Worm (Caenorhabditis elegans): ENCODE data around the gene F54H12.4.
A peak's percentile ranks its signal among the peaks of the same experiment; 100 is the strongest.

The F54H12.4 gene

DNA sequence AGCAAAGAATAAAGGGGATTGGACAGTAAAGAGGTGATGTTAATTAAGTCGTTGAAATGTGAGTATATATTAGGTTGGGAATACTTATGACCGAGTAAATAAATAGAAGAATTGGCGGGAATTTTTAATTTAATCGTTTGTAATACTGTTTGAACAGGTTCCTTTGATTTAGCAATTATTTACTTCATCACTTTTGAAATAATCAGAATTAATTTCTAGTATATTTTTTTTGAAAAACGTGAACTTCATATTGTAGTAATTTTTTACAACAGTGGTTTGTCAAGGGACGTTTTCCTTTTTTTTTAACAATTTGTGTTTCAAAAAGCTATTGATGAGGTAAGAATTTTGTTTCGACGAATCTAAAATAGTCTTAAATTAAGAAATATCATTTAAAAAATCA lies 40.3 kb downstream of the F54H12.4 start, which contains the start of gene C29E4.17:
TSS of gene C29E4.17 (plus strand) at position 301 of the 400 bp plus-strand sequence.
- TF ChIP-seq ets-5 (GFP tag; IDR thresholded peaks at IDR 0.05) (no peak), ces-1 (GFP tag; optimal IDR thresholded peaks at IDR 0.05) (no peak), egl-27 (tag; optimal IDR thresholded peaks at IDR 0.05) (no peak), unc-98 (GFP tag; IDR thresholded peaks at IDR 0.05) (no peak), pqm-1 (tag; optimal IDR thresholded peaks at IDR 0.05) (no peak), zip-4 (GFP tag; optimal IDR thresholded peaks at IDR 0.05) (no peak), unc-62 (GFP tag; optimal IDR thresholded peaks at IDR 0.05) (no peak), irx-1 (tag; optimal IDR thresholded peaks at IDR 0.05) (no peak), lsy-2 (tag; optimal IDR thresholded peaks at IDR 0.05) (no peak), ceh-90 (tag; optimal IDR thresholded peaks at IDR 0.05) (no peak), mep-1 (tag; optimal IDR thresholded peaks at IDR 0.05) (no peak), lin-35 (GFP tag; optimal IDR thresholded peaks at IDR 0.05) (no peak), ceh-88 (GFP tag; IDR thresholded peaks at IDR 0.05) (no peak), nhr-71 (tag; optimal IDR thresholded peaks at IDR 0.05) (no peak), elt-3 (tag; optimal IDR thresholded peaks at IDR 0.05) (no peak), lin-13 (GFP tag; optimal IDR thresholded peaks at IDR 0.05) (no peak), fkh-10 (GFP tag; optimal IDR thresholded peaks at IDR 0.05) (no peak), snpc-4 (tag; optimal IDR thresholded peaks at IDR 0.05) (no peak), nhr-237 (tag; optimal IDR thresholded peaks at IDR 0.05) (no peak), ama-1 (optimal IDR thresholded peaks at IDR 0.05) (no peak)

DNA sequence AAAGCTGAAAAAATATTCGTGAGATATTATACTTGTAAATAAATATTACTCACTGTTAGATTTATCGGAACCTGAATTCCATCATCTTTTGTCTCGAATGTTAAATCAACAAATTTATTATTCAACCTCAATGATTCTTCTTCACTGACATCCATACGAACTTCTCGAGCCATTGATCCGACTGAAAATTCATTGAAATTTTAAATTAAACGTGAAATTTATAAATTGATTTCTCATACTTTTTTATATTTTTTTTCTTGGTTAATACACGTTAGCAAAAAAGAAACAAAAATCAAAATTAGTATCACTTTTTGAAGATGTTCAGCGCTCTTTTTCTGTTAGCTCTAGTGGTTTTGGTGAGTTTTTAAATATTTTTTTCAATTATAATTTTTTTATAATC lies 42.7 kb downstream of the F54H12.4 start, which contains the start of gene C29E4.14:
TSS of gene C29E4.14 (plus strand) at position 301 of the 400 bp plus-strand sequence.
- no peak for TF ChIP-seq sox-4 (tag; optimal IDR thresholded peaks at IDR 0.05)
- no peak for TF ChIP-seq mdl-1 (tag; optimal IDR thresholded peaks at IDR 0.05)
- no peak for TF ChIP-seq dsc-1 (tag; optimal IDR thresholded peaks at IDR 0.05)

DNA sequence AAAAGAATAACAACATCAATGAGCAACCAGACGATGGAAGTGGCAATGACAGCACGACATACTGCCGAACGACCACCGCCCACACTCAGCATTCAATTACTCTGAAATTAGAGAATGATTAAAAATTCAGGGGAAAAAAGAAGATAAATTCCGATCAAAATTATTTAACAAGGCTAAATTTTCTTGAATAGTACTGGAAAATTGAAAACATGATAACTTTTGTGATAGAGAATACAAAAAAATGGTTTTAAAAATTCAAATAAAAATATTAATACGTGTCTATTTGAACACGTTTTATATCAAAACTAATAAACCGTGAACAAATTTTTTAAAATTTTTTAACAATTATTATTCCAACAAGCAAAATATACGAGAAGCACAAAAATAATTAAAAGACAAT lies 44.9 kb downstream of the F54H12.4 start, which contains the start of gene gly-3:
TSS of gene gly-3 (minus strand) at position 101 of the 400 bp plus-strand sequence.
- TF ChIP-seq hlh-4 (tag; optimal IDR thresholded peaks at IDR 0.05) (no peak), snu-23 (GFP tag; optimal IDR thresholded peaks at IDR 0.05) (no peak), unc-98 (GFP tag; IDR thresholded peaks at IDR 0.05) (no peak), dsc-1 (tag; optimal IDR thresholded peaks at IDR 0.05) (no peak)

DNA sequence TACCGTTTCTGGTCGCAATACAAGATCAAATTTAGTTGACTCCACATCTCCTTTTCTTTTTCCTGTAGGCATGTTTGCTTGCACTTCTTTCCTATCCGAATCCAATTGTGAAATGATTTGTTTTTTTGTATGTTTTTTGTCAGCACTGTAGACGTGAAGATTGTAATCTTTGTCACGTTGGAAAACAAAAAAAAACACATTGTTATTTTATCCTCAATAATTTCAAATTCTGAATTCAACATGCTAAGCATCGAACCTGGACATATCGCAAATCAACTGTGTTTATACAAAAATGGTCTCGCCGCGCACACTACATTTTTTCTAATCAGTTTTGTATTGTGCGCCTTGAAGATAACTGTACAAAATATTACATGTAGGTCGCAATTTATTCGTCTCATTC lies 49.1 kb downstream of the F54H12.4 start, which contains the start of gene ZK688.12:
TSS of gene ZK688.12 (minus strand) at position 101 of the 400 bp plus-strand sequence.
- TF ChIP-seq zip-4 (GFP tag; optimal IDR thresholded peaks at IDR 0.05) (no peak), xbp-1 (tag; optimal IDR thresholded peaks at IDR 0.05) (no peak), snpc-4 (tag; optimal IDR thresholded peaks at IDR 0.05) (no peak), nhr-11 (tag; optimal IDR thresholded peaks at IDR 0.05) (no peak), isw-1 (GFP tag; IDR thresholded peaks at IDR 0.05) (no peak)

- TF ChIP-seq elt-3 (tag; optimal IDR thresholded peaks at IDR 0.05), result peak in 1 of 6 experiments; percentile 63
- peak in 1 of 2 experiments; percentile 68 for TF ChIP-seq lin-35 (GFP tag; optimal IDR thresholded peaks at IDR 0.05)
- peak; percentile 8 to 34 (median 33) for TF ChIP-seq dpl-1 (GFP tag; optimal IDR thresholded peaks at IDR 0.05)
- peak in 1 of 2 experiments; percentile 15 for TF ChIP-seq mdl-1 (tag; optimal IDR thresholded peaks at IDR 0.05)
- peak; percentile 70 for TF ChIP-seq snu-23 (GFP tag; optimal IDR thresholded peaks at IDR 0.05)
- TF ChIP-seq nhr-85 (tag), result peak; percentile 66
- TF ChIP-seq blmp-1 (tag; optimal IDR thresholded peaks at IDR 0.05), result peak; percentile 37
- TF ChIP-seq fkh-8 (tag; optimal IDR thresholded peaks at IDR 0.05), result no peak
- TF ChIP-seq lin-14 (GFP tag; optimal IDR thresholded peaks at IDR 0.05), result peak; percentile 81
- TF ChIP-seq C34B4.2 (tag; optimal IDR thresholded peaks at IDR 0.05), result no peak
- TF ChIP-seq nhr-90 (tag; optimal IDR thresholded peaks at IDR 0.05; ENCODE audit: poor library complexity), result peak; percentile 11
- TF ChIP-seq efl-1 (optimal IDR thresholded peaks at IDR 0.05), result peak; percentile 1 to 30
- peak; percentile 19 to 71 for TF ChIP-seq efl-1 (GFP tag; optimal IDR thresholded peaks at IDR 0.05 in 1 of 2)
- TF ChIP-seq lsy-2 (tag; optimal IDR thresholded peaks at IDR 0.05), result peak in 1 of 2 experiments; percentile 15
- TF ChIP-seq mep-1 (tag; optimal IDR thresholded peaks at IDR 0.05), result peak; percentile 51
- peak; percentile 57 for TF ChIP-seq nhr-20 (tag; optimal IDR thresholded peaks at IDR 0.05)
- TF ChIP-seq mef-2 (tag; optimal IDR thresholded peaks at IDR 0.05), result no peak
- TF ChIP-seq C04F5.9 (tag; optimal IDR thresholded peaks at IDR 0.05), result no peak
Measured at ce11 chrIII:7911621-7912020, 50.9 kb downstream of the F54H12.4 start, which contains the start of gene ZK688.7. Gene ZK688.7 (minus strand): TSS chrIII:7911634.
